Worm (Caenorhabditis elegans) whole organism, L4 larva: Measurements from ENCODE around the gene F09C8.1.

Experiments
- D1046.2 ChIP-seq: fragments of 200-800 bp; sonication (Bioruptor generic); IDR thresholded peaks from 2 replicates; pipeline ENCODE4 v1.3.6; 2022; ENCODE audit warnings: missing genetic modification characterization, missing compliant biosample characterization
- F44E2.7 ChIP-seq: fragments of 200-800 bp; sonication (Bioruptor generic); IDR thresholded peaks from 2 replicates; pipeline ENCODE4 v2.1.2; 2022; ENCODE audit warnings: missing genetic modification characterization, missing compliant biosample characterization
- F49E8.2 ChIP-seq: sonication (generic microtip); optimal IDR thresholded peaks from 2 replicates; lab custom pipeline; 2016; ENCODE audit warnings: missing compliant biosample characterization, mild to moderate bottlenecking, missing genetic modification characterization, borderline replicate concordance
- Y75B8A.6 ChIP-seq: fragments of 200-800 bp; sonication (Bioruptor generic); IDR thresholded peaks from 2 replicates; pipeline ENCODE4 v1.3.6; 2022; ENCODE audit warnings: missing genetic modification reagents, missing genetic modification characterization, missing compliant biosample characterization
- ZK337.2 ChIP-seq: fragments of 200-800 bp; sonication (Bioruptor generic); IDR thresholded peaks from 2 replicates; pipeline ENCODE4 v1.3.6; 2022; ENCODE audit warnings: missing genetic modification reagents, missing genetic modification characterization, missing compliant biosample characterization
- ZK546.5 ChIP-seq, 2 experiments: sonication (generic microtip); optimal IDR thresholded peaks; 2 replicates each; lab custom pipeline; 2017; ENCODE audit warnings: missing biosample characterization in 2 of 2, missing genetic modification characterization in 2 of 2
- aly-2 ChIP-seq: sonication (generic microtip); optimal IDR thresholded peaks from 2 replicates; lab custom pipeline; 2018; ENCODE audit warnings: missing biosample characterization, missing genetic modification characterization
- ceh-20 ChIP-seq: fragments of 200-800 bp; sonication (Bioruptor generic); IDR thresholded peaks from 2 replicates; pipeline ENCODE4 v1.3.6; 2022; ENCODE audit warnings: missing genetic modification reagents, missing genetic modification characterization, missing compliant biosample characterization
- ceh-28 ChIP-seq: fragments of 150-350 bp; optimal IDR thresholded peaks from 2 replicates; lab custom pipeline; 2014; ENCODE audit warnings: missing biosample characterization, missing genetic modification reagents, missing genetic modification characterization
- ceh-44 ChIP-seq: fragments of 200-800 bp; sonication (Bioruptor generic); IDR thresholded peaks from 2 replicates; pipeline ENCODE4 v1.3.6; 2022; ENCODE audit warnings: missing genetic modification reagents, missing genetic modification characterization, missing compliant biosample characterization
- ces-1 ChIP-seq: fragments of 150-350 bp; sonication (generic microtip); optimal IDR thresholded peaks from 4 replicates; lab custom pipeline; 2014; ENCODE audit warnings: missing biosample characterization, missing genetic modification reagents, missing genetic modification characterization
- daf-12 ChIP-seq: fragments of 150-350 bp; optimal IDR thresholded peaks from 2 replicates; lab custom pipeline; 2014; ENCODE audit warnings: missing biosample characterization, missing genetic modification reagents, missing genetic modification characterization
- daf-16 ChIP-seq, 3 experiments: sonication (generic microtip); optimal IDR thresholded peaks; 2 replicates each; lab custom pipeline; 2016 to 2017; ENCODE audit warnings: missing genetic modification characterization in 3 of 3, missing genetic modification reagents in 3 of 3, mild to moderate bottlenecking in 2 of 3, missing compliant biosample characterization in 2 of 3, missing biosample characterization in 1 of 3, moderate library complexity in 1 of 3
- daf-8 ChIP-seq: fragments of 200-800 bp; sonication (Bioruptor generic); IDR thresholded peaks from 2 replicates; pipeline ENCODE4 v1.3.6; 2022; ENCODE audit warnings: missing genetic modification characterization, missing compliant biosample characterization
- dmd-8 ChIP-seq: fragments of 200-800 bp; sonication (Bioruptor generic); IDR thresholded peaks from 2 replicates; pipeline ENCODE4 v1.3.6; 2022; ENCODE audit warnings: missing genetic modification characterization, missing compliant biosample characterization
- dmd-9 ChIP-seq: fragments of 200-800 bp; sonication (Bioruptor generic); IDR thresholded peaks from 2 replicates; pipeline ENCODE4 v1.3.6; 2022; ENCODE audit warnings: missing genetic modification reagents, missing genetic modification characterization, missing compliant biosample characterization
- duxl-1 ChIP-seq: sonication (generic microtip); optimal IDR thresholded peaks from 2 replicates; lab custom pipeline; 2016; ENCODE audit warnings: mild to moderate bottlenecking, missing genetic modification characterization, moderate library complexity, missing compliant biosample characterization; ENCODE audit not compliant: poor library complexity
- dve-1 ChIP-seq: sonication (generic microtip); optimal IDR thresholded peaks from 2 replicates; lab custom pipeline; 2017; ENCODE audit warnings: antibody characterized with exemption, mild to moderate bottlenecking, missing genetic modification characterization, missing compliant biosample characterization; ENCODE audit not compliant: insufficient read depth
- fos-1 ChIP-seq: fragments of 150-350 bp; optimal IDR thresholded peaks from 2 replicates; lab custom pipeline; 2014; ENCODE audit warnings: missing biosample characterization, missing genetic modification characterization
- gei-8 ChIP-seq: fragments of 200-800 bp; sonication (Bioruptor generic); optimal IDR thresholded peaks from 2 replicates; lab custom pipeline; 2018; ENCODE audit warnings: mild to moderate bottlenecking, missing genetic modification characterization, missing compliant biosample characterization
- hif-1 ChIP-seq, 2 experiments: sonication (generic microtip); optimal IDR thresholded peaks; 2 replicates each; lab custom pipeline; 2016 to 2017; ENCODE audit warnings: missing compliant biosample characterization in 2 of 2, missing genetic modification characterization in 2 of 2, missing genetic modification reagents in 2 of 2, missing genotype in 2 of 2, mild to moderate bottlenecking in 1 of 2
- hlh-11 ChIP-seq: fragments of 200-800 bp; sonication (Bioruptor generic); optimal IDR thresholded peaks from 2 replicates; lab custom pipeline; 2018; ENCODE audit warnings: mild to moderate bottlenecking, missing genetic modification characterization, missing compliant biosample characterization
- hlh-30 ChIP-seq: sonication (generic microtip); optimal IDR thresholded peaks from 2 replicates; lab custom pipeline; 2017; ENCODE audit warnings: antibody characterized with exemption, mild to moderate bottlenecking, missing genetic modification characterization, missing compliant biosample characterization; ENCODE audit not compliant: insufficient read depth
- hmg-1.1 ChIP-seq: fragments of 200-800 bp; sonication (Bioruptor generic); IDR thresholded peaks from 2 replicates; pipeline ENCODE4 v1.3.6; 2022; ENCODE audit warnings: missing genetic modification reagents, missing genetic modification characterization, missing compliant biosample characterization
- jun-1 ChIP-seq: fragments of 150-350 bp; optimal IDR thresholded peaks from 2 replicates; lab custom pipeline; 2014; ENCODE audit warnings: missing biosample characterization, missing genetic modification reagents, missing genetic modification characterization
- lim-7 ChIP-seq: fragments of 200-800 bp; sonication (Bioruptor generic); IDR thresholded peaks from 2 replicates; pipeline ENCODE4 v1.3.6; 2022; ENCODE audit warnings: missing genetic modification characterization, missing compliant biosample characterization
- lin-38 ChIP-seq: fragments of 200-800 bp; sonication (Bioruptor generic); IDR thresholded peaks from 2 replicates; pipeline ENCODE4 v1.3.6; 2022; ENCODE audit warnings: missing genetic modification reagents, missing genetic modification characterization, missing compliant biosample characterization
- lin-39 ChIP-seq: fragments of 150-350 bp; optimal IDR thresholded peaks from 2 replicates; lab custom pipeline; 2014; ENCODE audit warnings: missing biosample characterization, missing genetic modification reagents, missing genetic modification characterization
- lsy-2 ChIP-seq, 2 experiments: fragments of 150-350 bp in 1 of 2; sonication (generic microtip) in 1 of 2; optimal IDR thresholded peaks; 2 replicates each; lab custom pipeline; 2014 to 2017; ENCODE audit warnings: missing biosample characterization in 2 of 2, missing genetic modification characterization in 2 of 2
- madf-9 ChIP-seq: fragments of 200-800 bp; sonication (Bioruptor generic); conservative IDR thresholded peaks from 2 replicates; pipeline ENCODE4 v1.3.6; 2022; ENCODE audit warnings: missing genetic modification reagents, missing genetic modification characterization, missing compliant biosample characterization
- mdl-1 ChIP-seq, 2 experiments: fragments of 150-350 bp in 1 of 2; sonication (generic microtip) in 1 of 2; optimal IDR thresholded peaks; 2 replicates each; lab custom pipeline; 2014 to 2017; ENCODE audit warnings: missing biosample characterization in 2 of 2, missing genetic modification characterization in 2 of 2
- mdt-29 ChIP-seq: fragments of 200-800 bp; sonication (Bioruptor generic); IDR thresholded peaks from 2 replicates; pipeline ENCODE4 v1.3.6; 2022; ENCODE audit warnings: missing genetic modification reagents, missing genetic modification characterization, missing compliant biosample characterization
- mes-2 ChIP-seq: sonication (generic microtip); optimal IDR thresholded peaks from 2 replicates; lab custom pipeline; 2016; ENCODE audit warnings: missing genotype, mild to moderate bottlenecking, missing genetic modification characterization, missing compliant biosample characterization; ENCODE audit not compliant: poor library complexity, severe bottlenecking
- mxl-3 ChIP-seq: fragments of 200-800 bp; sonication (Bioruptor generic); optimal IDR thresholded peaks from 2 replicates; lab custom pipeline; 2018; ENCODE audit warnings: mild to moderate bottlenecking, missing genetic modification characterization, missing compliant biosample characterization
- nhr-28 ChIP-seq: fragments of 150-350 bp; optimal IDR thresholded peaks from 2 replicates; lab custom pipeline; 2014; ENCODE audit warnings: missing biosample characterization, missing genetic modification characterization
- nhr-41 ChIP-seq: fragments of 200-800 bp; sonication (Bioruptor generic); IDR thresholded peaks from 2 replicates; pipeline ENCODE4 v1.3.6; 2022; ENCODE audit warnings: missing genetic modification reagents, missing genetic modification characterization, missing compliant biosample characterization
- pha-4 ChIP-seq, 2 experiments: fragments of 150-350 bp in 1 of 2; fragments of 200-800 bp in 1 of 2; sonication (Bioruptor generic) in 1 of 2; IDR thresholded peaks in 1 of 2; optimal IDR thresholded peaks in 1 of 2; 2 replicates each; pipeline versions ENCODE4 v1.3.6 to Lab custom; 2014 to 2022; ENCODE audit warnings: missing genetic modification characterization in 2 of 2, missing genetic modification reagents in 2 of 2, missing biosample characterization in 1 of 2, missing compliant biosample characterization in 1 of 2
- php-3 ChIP-seq: fragments of 200-800 bp; sonication (Bioruptor generic); IDR thresholded peaks from 2 replicates; pipeline ENCODE4 v1.3.6; 2022; ENCODE audit warnings: missing genetic modification reagents, missing genetic modification characterization, missing compliant biosample characterization
- rbr-2 ChIP-seq: sonication (generic microtip); optimal IDR thresholded peaks from 2 replicates; lab custom pipeline; 2016; ENCODE audit warnings: missing genotype, missing genetic modification characterization, missing compliant biosample characterization
- saeg-2 ChIP-seq: fragments of 200-800 bp; sonication (Bioruptor generic); IDR thresholded peaks from 2 replicates; pipeline ENCODE4 v1.3.6; 2022; ENCODE audit warnings: missing genetic modification reagents, missing genetic modification characterization, missing compliant biosample characterization
- snpc-4 ChIP-seq: fragments of 150-350 bp; optimal IDR thresholded peaks from 2 replicates; lab custom pipeline; 2014; ENCODE audit warnings: missing biosample characterization, missing genetic modification characterization
- spr-3 ChIP-seq: fragments of 200-800 bp; sonication (Bioruptor generic); optimal IDR thresholded peaks from 2 replicates; lab custom pipeline; 2018; ENCODE audit warnings: mild to moderate bottlenecking, missing genetic modification characterization, missing compliant biosample characterization
- zag-1 ChIP-seq: fragments of 150-350 bp; optimal IDR thresholded peaks from 2 replicates; lab custom pipeline; 2014; ENCODE audit warnings: missing biosample characterization, missing genetic modification characterization
- zfp-3 ChIP-seq: fragments of 200-800 bp; sonication (Bioruptor generic); conservative IDR thresholded peaks from 2 replicates; pipeline ENCODE4 v1.3.6; 2022; ENCODE audit warnings: missing genetic modification reagents, missing genetic modification characterization, missing compliant biosample characterization
- zip-11 ChIP-seq: fragments of 200-800 bp; sonication (Bioruptor generic); IDR thresholded peaks from 2 replicates; pipeline ENCODE4 v1.3.6; 2022; ENCODE audit warnings: missing genetic modification characterization, missing compliant biosample characterization
- zip-2 ChIP-seq: fragments of 150-350 bp; optimal IDR thresholded peaks from 2 replicates; lab custom pipeline; 2014; ENCODE audit warnings: missing biosample characterization, missing genetic modification characterization
- ztf-11 ChIP-seq: fragments of 150-350 bp; optimal IDR thresholded peaks from 2 replicates; lab custom pipeline; 2014; ENCODE audit warnings: missing biosample characterization, missing genetic modification characterization
- ztf-7 ChIP-seq: fragments of 150-350 bp; optimal IDR thresholded peaks from 2 replicates; lab custom pipeline; 2014; ENCODE audit warnings: missing biosample characterization, missing genetic modification characterization

Gene F09C8.1

DNA sequence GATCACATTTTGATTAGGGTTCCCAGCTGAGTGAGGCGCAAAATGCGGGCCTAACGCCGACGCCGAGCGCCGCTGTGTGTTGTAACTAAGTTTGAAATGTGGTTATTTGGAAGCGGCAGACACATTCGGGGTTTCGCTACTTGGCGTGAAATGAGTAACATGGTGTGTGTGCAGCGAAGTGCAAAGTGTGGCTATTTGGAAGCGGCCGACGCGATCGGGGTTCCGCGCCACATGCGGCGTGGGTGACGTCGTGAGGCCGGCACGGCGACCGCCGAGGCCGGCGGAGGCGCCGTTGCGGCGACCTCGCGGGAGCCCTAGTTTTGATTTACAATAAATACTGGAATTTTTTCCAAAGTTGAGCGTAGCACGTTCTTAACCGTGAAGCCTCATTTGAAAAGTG, 18.7 kb downstream of the F09C8.1 start (continued):
- TF ChIP-seq gei-8 (GFP tag; lab: Kevin White, UChicago) (no peak), madf-9 (GFP tag; lab: Robert Waterston, UW) (no peak), F44E2.7 (GFP tag; lab: Robert Waterston, UW) (0 out of 2 replicates have a peak, but pooled peaks have one; percentile 12), mxl-3 (GFP tag; lab: Kevin White, UChicago) (no peak)

DNA sequence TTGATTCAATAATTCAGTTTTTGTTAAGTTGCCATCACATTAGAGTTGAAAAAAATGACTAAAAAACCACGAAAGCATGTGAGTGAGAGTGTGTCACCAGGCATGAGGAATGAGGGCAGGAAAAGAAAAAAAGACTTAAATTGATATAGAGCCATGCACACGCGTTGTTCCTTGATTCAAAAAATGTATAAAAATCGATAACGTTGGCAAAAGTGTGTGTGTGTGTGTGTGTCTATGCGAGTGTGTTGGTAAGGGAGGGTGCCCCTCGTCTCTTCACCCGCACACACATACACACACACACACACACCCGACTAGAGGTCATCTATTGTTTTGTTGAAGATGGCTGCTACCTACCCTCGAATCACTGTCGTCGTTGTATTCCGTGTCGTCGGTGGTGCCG, 19.5 kb downstream of the F09C8.1 start:
- TF ChIP-seq duxl-1 (tag; lab: Kevin White, UChicago) (no peak), daf-12 (tag; lab: Kevin White, UChicago) (no peak), ZK337.2 (GFP tag; lab: Robert Waterston, UW) (no peak), ztf-11 (tag; lab: Kevin White, UChicago) (no peak), saeg-2 (GFP tag; lab: Robert Waterston, UW) (no peak), fos-1 (tag; lab: Kevin White, UChicago) (no peak), lim-7 (GFP tag; lab: Robert Waterston, UW) (no peak), madf-9 (GFP tag; lab: Robert Waterston, UW) (no peak), rbr-2 (tag; lab: Kevin White, UChicago) (no peak), zag-1 (no peak), mdt-29 (GFP tag; lab: Robert Waterston, UW) (no peak), D1046.2 (GFP tag; lab: Robert Waterston, UW) (no peak), daf-16 (GFP tag; optimal IDR thresholded peaks at IDR 0.05; lab: Kevin White, UChicago) (no peak), daf-16 (tag; optimal IDR thresholded peaks at IDR 0.05; lab: Kevin White, UChicago) (no peak), mdl-1 (tag; optimal IDR thresholded peaks at IDR 0.05; lab: Kevin White, UChicago) (no peak), aly-2 (tag; lab: Kevin White, UChicago) (no peak), ztf-7 (tag; lab: Kevin White, UChicago) (no peak), F44E2.7 (GFP tag; lab: Robert Waterston, UW) (no peak), ceh-28 (tag; lab: Kevin White, UChicago) (peak; percentile 31), daf-8 (GFP tag; lab: Robert Waterston, UW) (no peak), dmd-9 (GFP tag; lab: Robert Waterston, UW) (no peak), zip-2 (tag; lab: Kevin White, UChicago) (no peak), ZK546.5 (tag; optimal IDR thresholded peaks at IDR 0.05; lab: Kevin White, UChicago) (no peak), lsy-2 (tag; optimal IDR thresholded peaks at IDR 0.05; lab: Kevin White, UChicago) (no peak), snpc-4 (no peak), ceh-20 (no peak), pha-4 (GFP tag; IDR thresholded peaks at IDR 0.05; lab: Robert Waterston, UW) (no peak), pha-4 (tag; optimal IDR thresholded peaks at IDR 0.05; lab: Kevin White, UChicago) (no peak), ceh-44 (no peak), hlh-30 (tag; lab: Kevin White, UChicago) (peak; percentile 56), lin-39 (tag; lab: Kevin White, UChicago) (no peak), ces-1 (GFP tag; lab: Kevin White, UChicago) (no peak), nhr-41 (GFP tag; lab: Robert Waterston, UW) (no peak), spr-3 (no peak), php-3 (GFP tag; lab: Robert Waterston, UW) (no peak), dve-1 (tag; lab: Kevin White, UChicago) (peak; percentile 42), jun-1 (tag; lab: Kevin White, UChicago) (no peak), mes-2 (tag; lab: Kevin White, UChicago) (peak; percentile 20), hif-1 (tag; optimal IDR thresholded peaks at IDR 0.05; lab: Kevin White, UChicago) (peak in 1 of 2 experiments; percentile 20), Y75B8A.6 (GFP tag; lab: Robert Waterston, UW) (no peak), zfp-3 (GFP tag; lab: Robert Waterston, UW) (no peak), hmg-1.1 (GFP tag; lab: Robert Waterston, UW) (0 out of 2 replicates have a peak, but pooled peaks have one; percentile 38), dmd-8 (GFP tag; lab: Robert Waterston, UW) (no peak), F49E8.2 (tag; lab: Kevin White, UChicago) (no peak), hlh-11 (tag; lab: Kevin White, UChicago) (peak; percentile 35), lin-38 (GFP tag; lab: Robert Waterston, UW) (no peak), zip-11 (GFP tag; lab: Robert Waterston, UW) (no peak), nhr-28 (peak; percentile 60)
